Fruit fly (Drosophila melanogaster) whole organism, adult: Measurements from ENCODE around the gene cd.

Source experiments
- Crg-1 ChIP-seq: fragments of 200-800 bp; sonication (Bioruptor generic); optimal IDR thresholded peaks from 2 replicates; lab custom pipeline; 2016; ENCODE audit warnings: missing biosample characterization, missing genetic modification characterization
- cic ChIP-seq: fragments of 200-800 bp; sonication (Bioruptor generic); optimal IDR thresholded peaks from 2 replicates; lab custom pipeline; 2017; ENCODE audit warnings: missing biosample characterization, mild to moderate bottlenecking, missing genetic modification characterization, moderate library complexity
- cnc ChIP-seq, 2 experiments: fragments of >200 bp; optimal IDR thresholded peaks; 2 replicates each; lab custom pipeline; 2017

DNA sequence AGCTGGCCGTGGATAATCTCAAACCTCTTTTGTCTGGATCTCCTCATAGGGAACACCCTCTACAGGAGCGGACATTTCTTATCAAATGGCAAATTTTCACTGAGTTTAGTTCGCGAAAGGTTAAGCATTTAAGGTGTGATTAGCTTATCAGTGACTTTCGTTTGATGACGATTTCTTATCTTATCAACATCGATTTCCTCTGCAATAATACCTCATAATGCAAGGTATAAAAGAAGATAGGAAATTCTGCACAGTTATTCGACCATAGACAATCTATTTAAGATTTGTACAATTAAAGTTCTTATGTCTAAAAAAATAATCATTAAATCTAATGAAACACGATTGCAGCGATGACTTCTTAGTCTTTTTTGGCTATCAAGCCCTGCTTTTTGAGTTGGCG, 39.0 kb downstream of the cd start, which contains the start of gene Takl2:
- TF ChIP-seq cic (no peak), Crg-1 (no peak), cnc (optimal IDR thresholded peaks at IDR 0.05; lab: Kevin White, UChicago) (no peak)
